Fruit fly (Drosophila melanogaster): ENCODE measurements around the gene Dhps.

The Dhps gene

dm6 chr3L:8197779-8198279 is at the start of gene Dhps, which contains the start of gene UbcE2M:
Dhps (plus strand) TSS chr3L:8198207.
UbcE2M (minus strand) TSS chr3L:8197987.
- peak; percentile 73 for TF ChIP-seq CG17801 (GFP tag; optimal IDR thresholded peaks at IDR 0.05; ENCODE audit: partially characterized antibody)

DNA sequence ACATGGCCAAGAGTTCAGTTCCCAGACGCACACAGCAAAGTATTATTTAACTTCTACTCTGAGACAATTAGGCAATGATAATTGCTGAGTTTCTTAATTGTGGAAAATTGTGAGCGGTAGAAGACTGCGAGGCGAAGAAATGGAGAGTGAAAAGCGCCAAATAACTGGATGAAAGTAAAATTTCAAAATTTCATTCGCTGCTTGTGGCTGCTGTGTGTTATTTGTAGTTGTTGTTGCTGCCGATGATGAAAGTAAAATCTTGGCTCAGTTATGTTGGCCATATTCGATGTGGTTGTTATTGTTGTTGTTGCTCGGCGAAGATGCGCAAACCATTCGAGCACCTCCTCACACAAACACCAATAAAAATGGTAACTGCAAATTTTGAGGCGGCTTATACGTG is 47.7 kb upstream of the Dhps start:
- no peak for TF ChIP-seq CG17801 (GFP tag; optimal IDR thresholded peaks at IDR 0.05; ENCODE audit: partially characterized antibody)

dm6 chr3L:8150812-8151211 is 47.2 kb upstream of the Dhps start:
- TF ChIP-seq CG17801 (GFP tag; optimal IDR thresholded peaks at IDR 0.05; ENCODE audit: partially characterized antibody), result no peak

DNA sequence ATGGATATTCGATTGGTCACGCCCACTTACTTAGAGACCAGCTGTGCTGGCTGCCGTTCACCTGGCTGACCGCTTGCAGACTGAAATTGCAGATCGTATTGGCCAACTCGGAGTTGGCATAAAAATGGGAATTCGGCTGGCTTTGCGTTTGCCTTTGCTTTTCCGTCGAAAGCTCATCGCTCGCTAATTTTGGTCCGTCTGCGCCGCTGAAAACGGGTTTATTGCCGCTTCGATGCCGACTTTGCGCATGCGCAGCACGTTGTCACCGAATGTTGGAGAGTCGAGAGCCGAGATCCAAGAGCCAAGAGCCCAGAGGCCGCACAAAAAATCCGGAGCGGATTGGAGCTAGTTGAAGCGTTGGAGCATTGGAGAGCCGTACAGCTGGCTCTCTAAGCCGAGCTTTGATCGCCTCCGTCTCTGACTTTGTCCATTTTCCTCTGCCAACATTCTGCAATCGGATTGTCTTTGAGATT is 46.2 kb upstream of the Dhps start, which contains the start of gene CG13676:
CG13676 (minus strand) TSS at position 87 of the 473 bp plus-strand sequence.
- TF ChIP-seq CG17801 (GFP tag; optimal IDR thresholded peaks at IDR 0.05; ENCODE audit: partially characterized antibody), result no peak

dm6 chr3L:8153206-8153996 is 44.6 kb upstream of the Dhps start:
- no peak for TF ChIP-seq CG17801 (GFP tag; optimal IDR thresholded peaks at IDR 0.05; ENCODE audit: partially characterized antibody)

- TF ChIP-seq CG17801 (GFP tag; optimal IDR thresholded peaks at IDR 0.05; ENCODE audit: partially characterized antibody), result no peak
Observed at dm6 chr3L:8154544-8154943, 43.5 kb upstream of the Dhps start.

DNA sequence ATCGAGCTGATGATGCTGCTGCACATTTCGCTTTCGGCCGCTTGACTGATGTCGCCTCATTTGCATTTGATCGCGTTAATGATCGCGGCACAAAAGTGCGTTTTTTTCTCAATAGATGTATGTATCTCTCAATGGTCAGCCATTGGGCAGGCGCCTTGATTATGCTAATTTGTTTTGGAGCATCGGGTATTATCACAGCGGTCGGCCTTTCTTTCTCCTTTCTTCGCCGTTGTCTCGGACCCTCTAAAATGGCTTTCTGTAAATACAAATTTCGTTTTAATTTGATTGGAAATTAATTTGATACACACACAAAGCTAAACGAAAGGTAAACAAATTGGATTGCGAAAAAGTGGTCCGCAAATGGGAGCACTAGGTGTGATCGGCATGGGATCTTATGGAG is 42.7 kb upstream of the Dhps start:
- TF ChIP-seq CG17801 (GFP tag; optimal IDR thresholded peaks at IDR 0.05; ENCODE audit: partially characterized antibody), result no peak

- TF ChIP-seq CG17801 (GFP tag; optimal IDR thresholded peaks at IDR 0.05; ENCODE audit: partially characterized antibody), result no peak
Observed at dm6 chr3L:8156199-8156598, 41.8 kb upstream of the Dhps start.

- no peak for TF ChIP-seq CG17801 (GFP tag; optimal IDR thresholded peaks at IDR 0.05; ENCODE audit: partially characterized antibody)
Observed at dm6 chr3L:8157079-8157478, 40.9 kb upstream of the Dhps start.

DNA sequence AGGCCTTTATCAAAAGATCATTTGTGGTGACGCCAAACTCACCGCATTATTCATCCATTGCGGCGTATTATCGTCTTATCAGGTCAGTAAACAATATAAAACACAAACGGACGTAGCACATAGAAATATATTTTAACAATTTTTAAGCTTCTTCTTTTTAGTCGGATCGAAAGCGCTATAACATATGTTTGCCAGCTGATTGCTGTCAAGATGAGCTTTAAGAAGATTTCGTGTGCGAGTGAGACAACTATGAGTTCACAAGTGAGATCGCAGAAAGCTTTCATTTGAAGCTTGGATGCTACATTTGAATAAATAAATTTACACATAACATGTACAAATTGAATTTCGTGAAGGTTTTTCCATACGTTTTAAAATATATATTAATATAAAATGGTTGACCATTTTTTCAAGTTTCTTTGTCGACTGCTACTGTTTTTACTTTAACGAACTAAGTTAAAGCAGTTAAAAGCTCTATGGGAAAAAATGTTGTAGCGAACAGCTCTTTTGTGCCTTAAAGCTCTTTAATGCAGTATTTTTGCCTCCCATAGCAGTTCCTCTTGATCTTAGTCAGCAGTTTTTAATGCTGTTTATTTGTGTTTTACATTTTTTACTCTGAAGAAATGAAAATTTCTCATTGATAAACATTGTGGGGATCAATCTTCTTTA is 39.2 kb upstream of the Dhps start, which contains the start of gene CG42445:
CG42445 (minus strand) TSS at position 186 of the 666 bp plus-strand sequence.
- peak; percentile 14 for TF ChIP-seq CG17801 (GFP tag; optimal IDR thresholded peaks at IDR 0.05; ENCODE audit: partially characterized antibody)

DNA sequence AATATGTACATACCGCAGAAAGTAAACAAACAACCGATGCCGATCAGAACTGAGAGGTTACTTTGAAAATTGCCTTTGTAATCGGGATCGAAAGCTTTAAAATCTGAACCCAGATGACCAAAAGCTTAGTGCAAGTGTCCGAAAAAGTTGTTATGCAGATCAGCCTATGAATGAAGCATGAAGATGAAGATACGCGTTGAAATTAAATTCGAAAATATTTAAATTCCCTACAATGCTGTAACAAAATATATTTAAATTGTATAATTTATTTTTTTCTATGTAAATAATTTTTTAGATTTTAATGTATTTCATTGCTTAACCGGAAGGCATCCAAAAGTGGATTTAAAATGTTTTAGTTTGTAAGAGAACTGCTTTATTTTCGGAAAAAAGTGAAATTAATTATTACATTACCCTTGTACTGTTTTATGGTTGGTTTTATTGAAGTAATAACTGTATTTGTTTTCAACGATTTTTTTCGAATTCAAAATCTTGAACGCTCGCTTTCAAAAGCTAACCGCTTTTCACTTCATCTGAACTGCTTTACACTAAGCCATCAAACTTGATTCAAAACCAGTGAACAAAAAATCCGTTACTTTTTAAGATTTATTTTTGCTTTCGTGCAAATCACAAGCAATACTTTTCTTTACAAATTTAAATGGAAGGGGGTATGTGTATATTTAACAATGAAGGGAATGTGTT is 38.1 kb upstream of the Dhps start, which contains the start of gene CG43886:
CG43886 (minus strand) TSS at position 51 of the 699 bp plus-strand sequence.
- no peak for TF ChIP-seq CG17801 (GFP tag; optimal IDR thresholded peaks at IDR 0.05; ENCODE audit: partially characterized antibody)

DNA sequence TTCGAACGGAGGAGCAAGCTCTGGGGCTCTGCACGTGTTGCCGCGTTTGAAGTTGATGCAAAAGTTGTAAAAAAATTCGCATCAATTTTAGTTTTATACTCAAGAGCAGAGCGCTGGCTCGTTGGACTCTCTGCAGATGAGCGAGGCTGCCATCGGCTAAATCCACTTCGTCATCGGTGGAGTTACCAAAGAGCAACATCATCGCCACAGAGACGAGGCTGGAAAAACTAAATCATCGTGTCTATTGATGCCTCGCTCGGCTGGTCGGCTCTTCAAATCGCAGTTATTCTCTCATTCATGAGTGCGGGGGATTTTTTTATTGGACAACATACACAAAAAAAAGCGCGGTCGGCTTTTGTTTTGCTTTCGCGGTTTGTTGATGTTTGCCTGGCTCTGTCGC is 32.6 kb upstream of the Dhps start, which contains the start of gene CG13675:
CG13675 (minus strand) TSS at position 83 of the 400 bp plus-strand sequence.
- no peak for TF ChIP-seq CG17801 (GFP tag; optimal IDR thresholded peaks at IDR 0.05; ENCODE audit: partially characterized antibody)

DNA sequence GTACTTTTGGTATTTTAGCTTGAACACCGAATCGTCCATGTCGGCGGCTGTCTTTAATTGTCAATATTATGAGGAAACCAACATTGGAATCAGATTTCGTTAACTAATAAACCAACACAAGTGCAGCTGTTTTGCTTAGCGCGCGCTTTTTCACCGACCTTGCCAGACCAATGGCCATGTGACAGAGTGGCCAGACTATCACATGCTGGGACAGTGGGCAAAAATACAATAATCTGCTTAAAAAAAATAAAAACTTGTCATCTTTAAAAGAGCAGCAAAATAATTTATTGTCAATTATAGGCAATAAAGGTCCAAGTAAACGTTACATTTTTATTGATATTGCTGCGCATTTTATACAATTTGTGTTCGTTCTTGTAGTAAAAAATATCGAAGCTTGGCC is 22.2 kb upstream of the Dhps start, which contains the start of gene RecQ4:
RecQ4 (minus strand) TSS at position 161 of the 400 bp plus-strand sequence.
- no peak for TF ChIP-seq CG17801 (GFP tag; optimal IDR thresholded peaks at IDR 0.05; ENCODE audit: partially characterized antibody)

dm6 chr3L:8177795-8178564 is 20.0 kb upstream of the Dhps start, which contains the start of gene Nmt:
Nmt (minus strand) TSS chr3L:8178429.
- TF ChIP-seq CG17801 (GFP tag; optimal IDR thresholded peaks at IDR 0.05; ENCODE audit: partially characterized antibody), result no peak
